Worm (Caenorhabditis elegans) whole organism, mixed stage, embryonic: Measurements from ENCODE around the gene sorf-1.

ENCODE experiments used
- M03D4.4 ChIP-seq: sonication (generic microtip); optimal IDR thresholded peaks from 2 replicates; lab custom pipeline; 2017; ENCODE audit warnings: mild to moderate bottlenecking, missing genetic modification characterization, missing compliant biosample characterization
- bed-3 ChIP-seq: fragments of 200-800 bp; sonication (Bioruptor generic); optimal IDR thresholded peaks from 3 replicates; lab custom pipeline; 2018; ENCODE audit warnings: mild to moderate bottlenecking, missing genetic modification characterization, moderate library complexity, missing compliant biosample characterization
- blmp-1 ChIP-seq: fragments of 150-350 bp; optimal IDR thresholded peaks from 2 replicates; lab custom pipeline; 2014; ENCODE audit warnings: missing biosample characterization, missing genetic modification characterization
- ceh-39 ChIP-seq: fragments of 150-350 bp; optimal IDR thresholded peaks from 2 replicates; lab custom pipeline; 2014; ENCODE audit warnings: missing biosample characterization, missing genetic modification characterization
- ceh-43 ChIP-seq: fragments of 200-800 bp; sonication (Bioruptor generic); optimal IDR thresholded peaks from 2 replicates; lab custom pipeline; 2018; ENCODE audit warnings: mild to moderate bottlenecking, missing genetic modification characterization, moderate library complexity, missing compliant biosample characterization
- ceh-83 ChIP-seq: fragments of 200-800 bp; sonication (Bioruptor generic); optimal IDR thresholded peaks from 2 replicates; lab custom pipeline; 2018; ENCODE audit warnings: mild to moderate bottlenecking, missing genetic modification characterization, missing compliant biosample characterization
- ces-1 ChIP-seq: fragments of 150-350 bp; optimal IDR thresholded peaks from 2 replicates; lab custom pipeline; 2014; ENCODE audit warnings: missing biosample characterization, missing genetic modification reagents, missing genetic modification characterization
- cnd-1 ChIP-seq: fragments of 200-800 bp; sonication (Bioruptor generic); optimal IDR thresholded peaks from 2 replicates; lab custom pipeline; 2018; ENCODE audit warnings: mild to moderate bottlenecking, missing genetic modification characterization, missing compliant biosample characterization
- drap-1 ChIP-seq: fragments of 200-800 bp; sonication (Bioruptor generic); optimal IDR thresholded peaks from 3 replicates; lab custom pipeline; 2018; ENCODE audit warnings: mild to moderate bottlenecking, missing genetic modification characterization, missing compliant biosample characterization
- elt-1 ChIP-seq: sonication (generic microtip); optimal IDR thresholded peaks from 2 replicates; lab custom pipeline; 2017; ENCODE audit warnings: missing genetic modification characterization, mild to moderate bottlenecking, missing compliant biosample characterization, antibody characterized with exemption, moderate library complexity, borderline replicate concordance; ENCODE audit not compliant: insufficient read depth
- elt-3 ChIP-seq: fragments of 150-350 bp; optimal IDR thresholded peaks from 2 replicates; lab custom pipeline; 2014; ENCODE audit warnings: missing biosample characterization, missing genetic modification characterization
- flh-1 ChIP-seq: fragments of 200-800 bp; sonication (Bioruptor generic); optimal IDR thresholded peaks from 2 replicates; lab custom pipeline; 2018; ENCODE audit warnings: mild to moderate bottlenecking, missing genetic modification characterization, moderate library complexity, missing compliant biosample characterization
- ham-2 ChIP-seq: fragments of 200-800 bp; sonication (Bioruptor generic); optimal IDR thresholded peaks from 2 replicates; lab custom pipeline; 2018; ENCODE audit warnings: mild to moderate bottlenecking, missing genetic modification characterization, missing compliant biosample characterization
- hlh-1 ChIP-seq: fragments of 150-350 bp; optimal IDR thresholded peaks from 2 replicates; lab custom pipeline; 2014; ENCODE audit warnings: missing biosample characterization, missing genetic modification reagents, missing genetic modification characterization
- lin-13 ChIP-seq: fragments of 150-350 bp; optimal IDR thresholded peaks from 2 replicates; lab custom pipeline; 2014; ENCODE audit warnings: missing biosample characterization, missing genetic modification characterization
- lin-32 ChIP-seq: fragments of 200-800 bp; sonication (Bioruptor generic); optimal IDR thresholded peaks from 2 replicates; lab custom pipeline; 2018; ENCODE audit warnings: mild to moderate bottlenecking, missing genetic modification characterization, missing compliant biosample characterization
- lsy-2 ChIP-seq: fragments of 150-350 bp; optimal IDR thresholded peaks from 2 replicates; lab custom pipeline; 2014; ENCODE audit warnings: missing biosample characterization, missing genetic modification characterization
- mab-5 ChIP-seq: fragments of 150-350 bp; optimal IDR thresholded peaks from 2 replicates; lab custom pipeline; 2014; ENCODE audit warnings: missing biosample characterization, missing genetic modification characterization
- mep-1 ChIP-seq: fragments of 150-350 bp; optimal IDR thresholded peaks from 2 replicates; lab custom pipeline; 2017; ENCODE audit warnings: missing biosample characterization, missing genetic modification reagents, missing genetic modification characterization, inconsistent platforms
- mls-2 ChIP-seq: sonication (generic microtip); optimal IDR thresholded peaks from 2 replicates; lab custom pipeline; 2016; ENCODE audit warnings: mild to moderate bottlenecking, missing genetic modification characterization, moderate library complexity, missing compliant biosample characterization
- nhr-12 ChIP-seq: fragments of 150-350 bp; optimal IDR thresholded peaks from 2 replicates; lab custom pipeline; 2014; ENCODE audit warnings: missing biosample characterization, missing genetic modification characterization
- nhr-2 ChIP-seq: fragments of 150-350 bp; optimal IDR thresholded peaks from 2 replicates; lab custom pipeline; 2014; ENCODE audit warnings: missing biosample characterization, missing genetic modification characterization
- nhr-237 ChIP-seq: fragments of 150-350 bp; optimal IDR thresholded peaks from 2 replicates; lab custom pipeline; 2014; ENCODE audit warnings: missing biosample characterization, missing genetic modification characterization
- nhr-28 ChIP-seq: fragments of 150-350 bp; optimal IDR thresholded peaks from 2 replicates; lab custom pipeline; 2014; ENCODE audit warnings: missing biosample characterization, missing genetic modification characterization
- nhr-76 ChIP-seq: sonication (generic microtip); optimal IDR thresholded peaks from 2 replicates; lab custom pipeline; 2017; ENCODE audit warnings: missing biosample characterization, missing genetic modification characterization
- pha-4 ChIP-seq: fragments of 150-350 bp; optimal IDR thresholded peaks from 2 replicates; lab custom pipeline; 2018; ENCODE audit warnings: missing biosample characterization, missing genetic modification reagents, missing genetic modification characterization
- sem-2 ChIP-seq: fragments of 200-800 bp; sonication (Bioruptor generic); optimal IDR thresholded peaks from 2 replicates; lab custom pipeline; 2018; ENCODE audit warnings: mild to moderate bottlenecking, missing genetic modification characterization, missing compliant biosample characterization
- snpc-4 ChIP-seq: fragments of 150-350 bp; optimal IDR thresholded peaks from 2 replicates; lab custom pipeline; 2014; ENCODE audit warnings: missing biosample characterization, missing genetic modification characterization
- sptf-1 ChIP-seq: sonication (generic microtip); optimal IDR thresholded peaks from 2 replicates; lab custom pipeline; 2017; ENCODE audit warnings: mild to moderate bottlenecking, missing genetic modification characterization, moderate library complexity, missing compliant biosample characterization
- tbx-8 ChIP-seq: fragments of 200-800 bp; sonication (Bioruptor generic); optimal IDR thresholded peaks from 2 replicates; lab custom pipeline; 2018; ENCODE audit warnings: mild to moderate bottlenecking, missing genetic modification characterization, moderate library complexity, missing compliant biosample characterization
- unc-120 ChIP-seq: sonication (generic microtip); optimal IDR thresholded peaks from 2 replicates; lab custom pipeline; 2017; ENCODE audit warnings: missing genetic modification characterization, missing compliant biosample characterization; ENCODE audit not compliant: poor library complexity, severe bottlenecking
- unc-39 ChIP-seq: fragments of 150-350 bp; optimal IDR thresholded peaks from 2 replicates; lab custom pipeline; 2014; ENCODE audit warnings: missing biosample characterization, missing genetic modification characterization
- unc-62 ChIP-seq: fragments of 150-350 bp; optimal IDR thresholded peaks from 2 replicates; lab custom pipeline; 2014; ENCODE audit warnings: missing biosample characterization, missing genetic modification reagents, missing genetic modification characterization
- zip-8 ChIP-seq: fragments of 150-350 bp; optimal IDR thresholded peaks from 2 replicates; lab custom pipeline; 2014; ENCODE audit warnings: missing biosample characterization, missing genetic modification characterization
- ztf-11 ChIP-seq: fragments of 150-350 bp; optimal IDR thresholded peaks from 2 replicates; lab custom pipeline; 2014; ENCODE audit warnings: missing biosample characterization, missing genetic modification characterization

The sorf-1 gene

ce11 chrX:3374642-3375041 is 4.4 kb downstream of the sorf-1 start, which contains the start of gene clc-3:
clc-3 (minus strand) TSS chrX:3374742.
- TF ChIP-seq sptf-1, result no peak
- TF ChIP-seq ces-1 (GFP tag; lab: Kevin White, UChicago), result peak; percentile 18

- TF ChIP-seq lin-13 (tag; lab: Kevin White, UChicago) (peak; percentile 19), unc-120 (tag; lab: Kevin White, UChicago) (peak; percentile 81), nhr-237 (tag; lab: Kevin White, UChicago) (peak; percentile 37), cnd-1 (tag; lab: Kevin White, UChicago) (peak; percentile 88), M03D4.4 (tag; lab: Kevin White, UChicago) (peak; percentile 90), ceh-43 (GFP tag; lab: Kevin White, UChicago) (peak; percentile 85), lin-32 (GFP tag; lab: Kevin White, UChicago) (peak; percentile 76), elt-3 (no peak), mls-2 (tag; lab: Kevin White, UChicago) (peak; percentile 94), nhr-28 (tag; lab: Kevin White, UChicago) (no peak), pha-4 (peak; percentile 23), ham-2 (peak; percentile 77), mab-5 (tag; lab: Kevin White, UChicago) (no peak), elt-1 (tag; lab: Kevin White, UChicago) (no peak), unc-39 (tag; lab: Kevin White, UChicago) (peak; percentile 33), ztf-11 (tag; lab: Kevin White, UChicago) (peak; percentile 35), sem-2 (GFP tag; lab: Kevin White, UChicago) (peak; percentile 81), bed-3 (GFP tag; lab: Kevin White, UChicago) (peak; percentile 84), nhr-76 (no peak), hlh-1 (peak; percentile 49), ceh-39 (tag; lab: Kevin White, UChicago) (no peak), tbx-8 (GFP tag; lab: Kevin White, UChicago) (peak; percentile 44), unc-62 (GFP tag; lab: Kevin White, UChicago) (peak; percentile 60), mep-1 (peak; percentile 67), ceh-83 (GFP tag; lab: Kevin White, UChicago) (peak; percentile 92), drap-1 (GFP tag; lab: Kevin White, UChicago) (peak; percentile 94), nhr-2 (tag; lab: Kevin White, UChicago) (no peak), flh-1 (peak; percentile 71), nhr-12 (peak; percentile 24), ces-1 (GFP tag; lab: Kevin White, UChicago) (peak; percentile 60), zip-8 (tag; lab: Kevin White, UChicago) (no peak), blmp-1 (tag; lab: Kevin White, UChicago) (no peak), lsy-2 (tag; lab: Kevin White, UChicago) (peak; percentile 29), snpc-4 (tag; lab: Kevin White, UChicago) (no peak), sptf-1 (peak; percentile 95)
Observed at ce11 chrX:3371264-3371663, 7.8 kb downstream of the sorf-1 start.

ce11 chrX:3369442-3369841 is 9.6 kb downstream of the sorf-1 start:
- TF ChIP-seq unc-62 (GFP tag; lab: Kevin White, UChicago), result no peak
- TF ChIP-seq nhr-12, result no peak
- TF ChIP-seq mep-1, result no peak
- no peak for TF ChIP-seq lsy-2 (tag; lab: Kevin White, UChicago)
- no peak for TF ChIP-seq zip-8 (tag; lab: Kevin White, UChicago)
- no peak for TF ChIP-seq hlh-1
- no peak for TF ChIP-seq flh-1
- no peak for TF ChIP-seq ces-1 (GFP tag; lab: Kevin White, UChicago)
- TF ChIP-seq nhr-2 (tag; lab: Kevin White, UChicago), result no peak

ce11 chrX:3368659-3369058 is 10.4 kb downstream of the sorf-1 start, which contains the start of gene ZK563.2:
ZK563.2 (plus strand) TSS chrX:3368959.
- TF ChIP-seq ces-1 (GFP tag; lab: Kevin White, UChicago) (no peak), pha-4 (no peak), lin-13 (tag; lab: Kevin White, UChicago) (no peak), ztf-11 (tag; lab: Kevin White, UChicago) (no peak), flh-1 (no peak), hlh-1 (no peak), unc-120 (tag; lab: Kevin White, UChicago) (no peak), mep-1 (no peak), lin-32 (GFP tag; lab: Kevin White, UChicago) (no peak), elt-3 (no peak), snpc-4 (tag; lab: Kevin White, UChicago) (no peak), sem-2 (GFP tag; lab: Kevin White, UChicago) (no peak), bed-3 (GFP tag; lab: Kevin White, UChicago) (no peak), ceh-43 (GFP tag; lab: Kevin White, UChicago) (no peak), nhr-237 (tag; lab: Kevin White, UChicago) (no peak)
